Worm (Caenorhabditis elegans) whole organism, L2 larva: Measurements from ENCODE around the gene dyf-2.

Experiments
- C34F6.9 ChIP-seq: fragments of 150-350 bp; optimal IDR thresholded peaks from 2 replicates; lab custom pipeline; 2014; ENCODE audit warnings: missing biosample characterization, missing genetic modification characterization
- F13H6.1 ChIP-seq: sonication (generic microtip); optimal IDR thresholded peaks from 2 replicates; lab custom pipeline; 2016; ENCODE audit warnings: missing genetic modification characterization, missing compliant biosample characterization
- R02D3.7 ChIP-seq: fragments of 150-350 bp; optimal IDR thresholded peaks from 2 replicates; lab custom pipeline; 2014; ENCODE audit warnings: missing biosample characterization, missing genetic modification characterization
- Y55F3AM.14 ChIP-seq: fragments of 200-800 bp; sonication (Bioruptor generic); optimal IDR thresholded peaks from 2 replicates; lab custom pipeline; 2018; ENCODE audit warnings: mild to moderate bottlenecking, missing genetic modification characterization, missing compliant biosample characterization
- ZK546.5 ChIP-seq: sonication (generic microtip); optimal IDR thresholded peaks from 2 replicates; lab custom pipeline; 2017; ENCODE audit warnings: missing biosample characterization, missing genetic modification characterization
- alr-1 ChIP-seq: fragments of 150-350 bp; optimal IDR thresholded peaks from 2 replicates; lab custom pipeline; 2014; ENCODE audit warnings: missing biosample characterization, missing genetic modification characterization
- aly-2 ChIP-seq: fragments of 150-350 bp; optimal IDR thresholded peaks from 2 replicates; lab custom pipeline; 2014; ENCODE audit warnings: missing biosample characterization, missing genetic modification characterization
- ama-1 ChIP-seq: fragments of 150-350 bp; optimal IDR thresholded peaks from 2 replicates; lab custom pipeline; 2018; ENCODE audit warnings: inconsistent platforms
- blmp-1 ChIP-seq: sonication (generic microtip); optimal IDR thresholded peaks from 2 replicates; lab custom pipeline; 2017; ENCODE audit warnings: missing genetic modification characterization, mild to moderate bottlenecking, missing compliant biosample characterization, antibody characterized with exemption, moderate library complexity; ENCODE audit not compliant: insufficient read depth
- ceh-16 ChIP-seq: fragments of 150-350 bp; optimal IDR thresholded peaks from 2 replicates; lab custom pipeline; 2014; ENCODE audit warnings: missing biosample characterization, missing genetic modification characterization
- ceh-82 ChIP-seq: fragments of 150-350 bp; optimal IDR thresholded peaks from 2 replicates; lab custom pipeline; 2014; ENCODE audit warnings: missing biosample characterization, missing genetic modification characterization
- crh-2 ChIP-seq: sonication (generic microtip); optimal IDR thresholded peaks from 2 replicates; lab custom pipeline; 2017; ENCODE audit warnings: missing biosample characterization, missing genetic modification characterization
- dmd-4 ChIP-seq: sonication (generic microtip); optimal IDR thresholded peaks from 2 replicates; lab custom pipeline; 2017; ENCODE audit warnings: missing biosample characterization, missing genetic modification characterization
- egl-27 ChIP-seq: sonication (generic microtip); optimal IDR thresholded peaks from 3 replicates; lab custom pipeline; 2017; ENCODE audit warnings: missing biosample characterization, missing genetic modification reagents, missing genetic modification characterization
- elt-1 ChIP-seq: fragments of 150-350 bp; optimal IDR thresholded peaks from 2 replicates; lab custom pipeline; 2014; ENCODE audit warnings: missing biosample characterization, missing genetic modification characterization
- elt-3 ChIP-seq: sonication (generic microtip); optimal IDR thresholded peaks from 2 replicates; lab custom pipeline; 2017; ENCODE audit warnings: missing biosample characterization, missing genetic modification characterization
- fos-1 ChIP-seq: fragments of 150-350 bp; optimal IDR thresholded peaks from 2 replicates; lab custom pipeline; 2014; ENCODE audit warnings: missing biosample characterization, missing genetic modification characterization
- gmeb-1 ChIP-seq: fragments of 150-350 bp; optimal IDR thresholded peaks from 2 replicates; lab custom pipeline; 2014; ENCODE audit warnings: missing biosample characterization, missing genetic modification characterization
- lin-11 ChIP-seq: fragments of 150-350 bp; sonication (generic microtip); optimal IDR thresholded peaks from 2 replicates; lab custom pipeline; 2014; ENCODE audit warnings: missing biosample characterization, missing genetic modification characterization, inconsistent platforms, mixed read lengths
- lin-13 ChIP-seq: fragments of 150-350 bp; optimal IDR thresholded peaks from 2 replicates; lab custom pipeline; 2014; ENCODE audit warnings: missing biosample characterization, missing genetic modification reagents, missing genetic modification characterization
- lin-39 ChIP-seq: fragments of 150-350 bp; optimal IDR thresholded peaks from 2 replicates; lab custom pipeline; 2014; ENCODE audit warnings: missing biosample characterization, missing genetic modification reagents, missing genetic modification characterization
- lsy-2 ChIP-seq, 2 experiments: fragments of 150-350 bp in 1 of 2; sonication (generic microtip) in 1 of 2; optimal IDR thresholded peaks; 2 replicates each; lab custom pipeline; 2014 to 2017; ENCODE audit warnings: missing biosample characterization in 2 of 2, missing genetic modification characterization in 2 of 2
- mab-5 ChIP-seq: fragments of 150-350 bp; optimal IDR thresholded peaks from 2 replicates; lab custom pipeline; 2014; ENCODE audit warnings: missing biosample characterization, missing genetic modification characterization
- mbf-1 ChIP-seq: sonication (generic microtip); optimal IDR thresholded peaks from 2 replicates; lab custom pipeline; 2017; ENCODE audit warnings: missing biosample characterization, missing genetic modification characterization
- mdl-1 ChIP-seq, 2 experiments: fragments of 150-350 bp in 1 of 2; sonication (generic microtip) in 1 of 2; optimal IDR thresholded peaks; 2 replicates each; lab custom pipeline; 2017; ENCODE audit warnings: missing biosample characterization in 2 of 2, missing genetic modification characterization in 2 of 2
- nhr-10 ChIP-seq: sonication (generic microtip); optimal IDR thresholded peaks from 2 replicates; lab custom pipeline; 2017; ENCODE audit warnings: missing biosample characterization, missing genetic modification characterization
- nhr-11 ChIP-seq: fragments of 150-350 bp; optimal IDR thresholded peaks from 2 replicates; lab custom pipeline; 2014; ENCODE audit warnings: missing biosample characterization, missing genetic modification characterization
- nhr-12 ChIP-seq: fragments of 150-350 bp; optimal IDR thresholded peaks from 2 replicates; lab custom pipeline; 2014; ENCODE audit warnings: missing biosample characterization, missing genetic modification characterization
- nhr-129 ChIP-seq: fragments of 150-350 bp; optimal IDR thresholded peaks from 2 replicates; lab custom pipeline; 2014; ENCODE audit warnings: missing biosample characterization, missing genetic modification characterization
- nhr-21 ChIP-seq: fragments of 150-350 bp; optimal IDR thresholded peaks from 2 replicates; lab custom pipeline; 2014; ENCODE audit warnings: missing biosample characterization, missing genetic modification characterization
- nhr-23 ChIP-seq: fragments of 150-350 bp; optimal IDR thresholded peaks from 2 replicates; lab custom pipeline; 2014; ENCODE audit warnings: missing biosample characterization, missing genetic modification reagents, missing genetic modification characterization
- nhr-237 ChIP-seq: fragments of 150-350 bp; optimal IDR thresholded peaks from 2 replicates; lab custom pipeline; 2014; ENCODE audit warnings: missing biosample characterization, missing genetic modification characterization
- nhr-25 ChIP-seq: fragments of 150-350 bp; sonication (generic microtip); optimal IDR thresholded peaks from 3 replicates; lab custom pipeline; 2014; ENCODE audit warnings: missing biosample characterization, missing genetic modification characterization
- nhr-6 ChIP-seq: fragments of 150-350 bp; optimal IDR thresholded peaks from 2 replicates; lab custom pipeline; 2014; ENCODE audit warnings: missing biosample characterization, missing genetic modification characterization
- nhr-77 ChIP-seq: fragments of 150-350 bp; optimal IDR thresholded peaks from 2 replicates; lab custom pipeline; 2014; ENCODE audit warnings: missing biosample characterization, missing genetic modification characterization
- peb-1 ChIP-seq: fragments of 150-350 bp; optimal IDR thresholded peaks from 2 replicates; lab custom pipeline; 2014; ENCODE audit warnings: missing biosample characterization, missing genetic modification characterization
- sem-4 ChIP-seq: fragments of 150-350 bp; optimal IDR thresholded peaks from 2 replicates; lab custom pipeline; 2014; ENCODE audit warnings: missing biosample characterization, missing genetic modification reagents, missing genetic modification characterization
- skn-1 ChIP-seq: sonication (generic microtip); optimal IDR thresholded peaks from 2 replicates; lab custom pipeline; 2017; ENCODE audit warnings: missing biosample characterization, missing genetic modification characterization
- sma-3 ChIP-seq: sonication (generic microtip); optimal IDR thresholded peaks from 2 replicates; lab custom pipeline; 2016; ENCODE audit warnings: missing genetic modification reagents, missing genetic modification characterization, missing compliant biosample characterization
- sma-9 ChIP-seq, 2 experiments: fragments of 150-350 bp in 1 of 2; sonication (generic microtip) in 1 of 2; optimal IDR thresholded peaks; 2 replicates each; lab custom pipeline; 2014 to 2016; ENCODE audit warnings: missing genetic modification characterization in 2 of 2, mild to moderate bottlenecking in 1 of 2, missing biosample characterization in 1 of 2, missing compliant biosample characterization in 1 of 2, missing genetic modification reagents in 1 of 2, moderate library complexity in 1 of 2
- snpc-4 ChIP-seq: fragments of 150-350 bp; optimal IDR thresholded peaks from 2 replicates; lab custom pipeline; 2014; ENCODE audit warnings: missing biosample characterization, missing genetic modification characterization
- unc-39 ChIP-seq: fragments of 150-350 bp; optimal IDR thresholded peaks from 2 replicates; lab custom pipeline; 2014; ENCODE audit warnings: missing biosample characterization, missing genetic modification characterization
- unc-55 ChIP-seq: fragments of 150-350 bp; sonication (generic microtip); optimal IDR thresholded peaks from 3 replicates; lab custom pipeline; 2014; ENCODE audit warnings: missing biosample characterization, missing genetic modification reagents, missing genetic modification characterization
- unc-62 ChIP-seq: fragments of 150-350 bp; optimal IDR thresholded peaks from 2 replicates; lab custom pipeline; 2014; ENCODE audit warnings: missing biosample characterization, missing genetic modification reagents, missing genetic modification characterization
- zag-1 ChIP-seq: fragments of 150-350 bp; optimal IDR thresholded peaks from 2 replicates; lab custom pipeline; 2014; ENCODE audit warnings: missing biosample characterization, missing genetic modification characterization
- ztf-1 ChIP-seq: fragments of 200-800 bp; sonication (Bioruptor generic); conservative IDR thresholded peaks from 2 replicates; pipeline ENCODE4 v1.3.6; 2022; ENCODE audit warnings: missing genetic modification characterization, missing compliant biosample characterization
- ztf-11 ChIP-seq: sonication (generic microtip); optimal IDR thresholded peaks from 2 replicates; lab custom pipeline; 2017; ENCODE audit warnings: missing biosample characterization, missing genetic modification characterization
- ztf-4 ChIP-seq: fragments of 150-350 bp; optimal IDR thresholded peaks from 2 replicates; lab custom pipeline; 2014; ENCODE audit warnings: missing biosample characterization, missing genetic modification characterization

The dyf-2 gene

DNA sequence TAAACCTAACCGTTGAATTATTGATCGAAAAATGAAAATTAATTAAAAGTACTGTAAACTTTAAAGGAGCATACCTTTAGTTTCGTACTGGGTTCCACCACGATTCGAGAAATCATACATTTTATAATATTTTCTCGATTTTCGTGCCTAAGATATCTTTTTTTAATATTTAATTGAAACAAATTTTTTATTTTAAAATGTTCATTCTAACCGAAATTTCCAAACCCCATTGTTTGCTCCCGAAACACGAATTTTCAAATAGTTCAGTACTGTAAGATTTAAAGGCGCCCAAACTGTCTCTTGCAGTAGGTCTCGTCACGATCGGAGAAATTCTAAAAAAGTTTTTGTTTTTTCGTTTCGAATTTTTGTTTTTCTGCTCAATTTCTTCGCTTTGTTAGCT, 28.7 kb upstream of the dyf-2 start:
- no peak for TF ChIP-seq nhr-12 (tag; lab: Kevin White, UChicago)
- TF ChIP-seq dmd-4, result no peak
- no peak for TF ChIP-seq ztf-11 (tag; lab: Kevin White, UChicago)
- no peak for TF ChIP-seq nhr-129 (tag; lab: Kevin White, UChicago)
- no peak for TF ChIP-seq sma-3 (GFP tag; lab: Kevin White, UChicago)
- no peak for TF ChIP-seq peb-1 (tag; lab: Kevin White, UChicago)

DNA sequence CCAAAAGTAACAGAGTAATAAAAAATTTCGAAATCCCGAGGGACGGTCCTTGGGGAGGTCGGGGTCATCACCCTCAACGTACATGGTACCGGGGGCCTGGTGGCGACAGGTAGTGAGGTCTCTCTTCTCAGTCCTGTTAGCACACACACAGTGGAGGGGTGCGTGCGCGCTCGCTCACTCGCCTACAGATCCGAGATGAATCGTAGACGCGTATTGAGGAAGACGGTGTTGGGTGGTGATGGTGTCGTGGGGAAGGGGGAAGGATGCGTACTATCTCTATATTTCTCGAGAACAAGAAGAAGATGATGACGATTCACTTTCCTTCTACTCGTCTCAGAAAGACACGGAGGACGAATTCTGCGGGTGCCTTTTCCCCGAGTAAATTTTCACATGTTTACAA, 27.6 kb upstream of the dyf-2 start:
- TF ChIP-seq egl-27 (tag; lab: Kevin White, UChicago), result no peak
- no peak for TF ChIP-seq crh-2 (tag; lab: Kevin White, UChicago)

DNA sequence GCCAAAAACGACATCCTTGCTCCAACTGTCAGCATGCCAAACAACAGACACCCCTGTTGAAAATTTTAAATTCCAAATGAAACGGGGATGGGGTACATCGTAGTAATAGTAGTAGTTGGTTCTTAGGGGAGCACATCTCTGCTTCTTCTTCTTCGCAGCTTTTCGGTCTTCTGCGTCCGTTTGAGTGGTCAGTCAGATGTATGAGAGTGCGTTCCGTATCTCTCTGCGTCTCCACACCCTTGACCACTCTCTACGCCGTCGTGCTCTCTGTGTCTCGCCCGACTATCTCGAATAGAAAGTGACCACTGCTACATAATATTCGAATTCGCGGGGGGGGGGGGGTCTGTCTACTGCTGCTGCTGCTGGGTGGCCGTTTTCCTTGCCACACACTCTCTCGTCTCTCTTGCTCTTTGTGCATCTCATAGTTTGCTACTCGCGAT, 26.6 kb upstream of the dyf-2 start:
- no peak for TF ChIP-seq aly-2 (tag; lab: Kevin White, UChicago)
- peak; percentile 87 for TF ChIP-seq sma-9 (GFP tag; optimal IDR thresholded peaks at IDR 0.05; lab: Kevin White, UChicago)
- no peak for TF ChIP-seq sma-9 (tag; optimal IDR thresholded peaks at IDR 0.05; lab: Kevin White, UChicago)
- no peak for TF ChIP-seq nhr-237
- peak; percentile 9 for TF ChIP-seq blmp-1
- no peak for TF ChIP-seq mbf-1 (tag; lab: Kevin White, UChicago)
- no peak for TF ChIP-seq snpc-4 (tag; lab: Kevin White, UChicago)
- TF ChIP-seq peb-1 (tag; lab: Kevin White, UChicago), result no peak
- no peak for TF ChIP-seq ztf-1
- TF ChIP-seq nhr-77 (tag; lab: Kevin White, UChicago), result no peak
- no peak for TF ChIP-seq ceh-16 (tag; lab: Kevin White, UChicago)
- TF ChIP-seq F13H6.1, result peak; percentile 99
- peak; percentile 35 for TF ChIP-seq mab-5 (tag; lab: Kevin White, UChicago)
- no peak for TF ChIP-seq crh-2 (tag; lab: Kevin White, UChicago)
- TF ChIP-seq nhr-129 (tag; lab: Kevin White, UChicago), result no peak
- TF ChIP-seq nhr-6 (tag; lab: Kevin White, UChicago), result no peak
- TF ChIP-seq lsy-2 (tag; optimal IDR thresholded peaks at IDR 0.05; lab: Kevin White, UChicago), result peak in 1 of 2 experiments; percentile 67
- TF ChIP-seq nhr-12 (tag; lab: Kevin White, UChicago), result no peak
- TF ChIP-seq ztf-11 (tag; lab: Kevin White, UChicago), result no peak
- no peak for TF ChIP-seq skn-1 (tag; lab: Kevin White, UChicago)
- no peak for TF ChIP-seq egl-27 (tag; lab: Kevin White, UChicago)
- no peak for TF ChIP-seq ZK546.5
- peak; percentile 7 for TF ChIP-seq fos-1 (tag; lab: Kevin White, UChicago)
- TF ChIP-seq nhr-11 (tag; lab: Kevin White, UChicago), result no peak
- TF ChIP-seq ztf-4 (tag; lab: Kevin White, UChicago), result no peak
- TF ChIP-seq elt-1 (tag; lab: Kevin White, UChicago), result no peak
- TF ChIP-seq nhr-21 (tag; lab: Kevin White, UChicago), result no peak
- no peak for TF ChIP-seq ama-1 (lab: Kevin White, UChicago)
- no peak for TF ChIP-seq nhr-10 (tag; lab: Kevin White, UChicago)
- TF ChIP-seq alr-1 (tag; lab: Kevin White, UChicago), result no peak
- no peak for TF ChIP-seq nhr-23
- TF ChIP-seq sem-4, result peak; percentile 41
- no peak for TF ChIP-seq Y55F3AM.14 (GFP tag; lab: Kevin White, UChicago)
- TF ChIP-seq ceh-82, result no peak
- TF ChIP-seq gmeb-1 (tag; lab: Kevin White, UChicago), result no peak
- TF ChIP-seq unc-39 (tag; lab: Kevin White, UChicago), result no peak
- TF ChIP-seq lin-39, result no peak
- TF ChIP-seq R02D3.7, result no peak
- peak; percentile 16 for TF ChIP-seq C34F6.9 (tag; lab: Kevin White, UChicago)
- TF ChIP-seq unc-55 (GFP tag; lab: Kevin White, UChicago), result peak; percentile 54
- no peak for TF ChIP-seq dmd-4
- peak; percentile 27 for TF ChIP-seq lin-11 (tag; lab: Kevin White, UChicago)
- TF ChIP-seq elt-3 (tag; lab: Kevin White, UChicago), result no peak
- no peak for TF ChIP-seq unc-62
- TF ChIP-seq zag-1 (tag; lab: Kevin White, UChicago), result peak; percentile 36
- no peak for TF ChIP-seq nhr-25
- TF ChIP-seq sma-3 (GFP tag; lab: Kevin White, UChicago), result no peak
- peak in 1 of 2 experiments; percentile 40 for TF ChIP-seq mdl-1 (tag; optimal IDR thresholded peaks at IDR 0.05; lab: Kevin White, UChicago)
- TF ChIP-seq lin-13, result peak; percentile 62
